Worm (Caenorhabditis elegans): Measurements from ENCODE around the gene srlf-29.

DNA sequence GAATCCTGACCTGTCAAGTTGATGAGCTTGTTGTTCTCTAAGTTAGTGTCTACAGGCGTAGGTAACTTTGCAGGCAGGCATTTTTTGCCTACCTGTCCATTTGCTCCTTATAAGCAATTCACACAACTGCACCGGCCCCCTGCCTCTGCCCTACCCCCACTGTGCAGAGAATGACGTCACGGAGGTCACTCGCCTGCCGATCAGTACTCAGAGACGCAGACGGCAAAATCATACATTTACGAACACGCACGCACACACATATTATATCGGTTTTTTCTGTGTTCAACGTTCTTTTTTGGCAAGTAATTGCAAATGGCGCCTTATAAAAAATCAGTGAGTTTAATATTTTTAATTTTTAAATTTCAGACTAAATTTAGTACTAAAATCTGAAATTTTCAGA lies 2.6 kb upstream of the srlf-29 start, which contains the start of gene duxl-1:
- no peak for TF ChIP-seq him-1 (tag; optimal IDR thresholded peaks at IDR 0.05)
- no peak for TF ChIP-seq dao-5 (tag; optimal IDR thresholded peaks at IDR 0.05)
- no peak for TF ChIP-seq W03F9.2 (tag; optimal IDR thresholded peaks at IDR 0.05)
